Worm (Caenorhabditis elegans): ENCODE results near the gene ttbk-2.2.
"Not testable (repeated sequence)": the region's sequence is repeated elsewhere in the genome, so short reads cannot be mapped to it uniquely, and the experiment has no call there.

ce11 chrIV:5062278-5062677 is 4.5 kb downstream of the ttbk-2.2 start, which contains the start of gene msp-57:
- not testable (repeated sequence) for TF ChIP-seq skn-1 (tag; optimal IDR thresholded peaks at IDR 0.05); ceh-82 (tag; optimal IDR thresholded peaks at IDR 0.05); R02D3.7 (tag; optimal IDR thresholded peaks at IDR 0.05); mbf-1 (tag; optimal IDR thresholded peaks at IDR 0.05); unc-39 (tag; optimal IDR thresholded peaks at IDR 0.05); elt-1 (tag; optimal IDR thresholded peaks at IDR 0.05); ama-1 (optimal IDR thresholded peaks at IDR 0.05); nhr-6 (tag; optimal IDR thresholded peaks at IDR 0.05); mdl-1 (tag; optimal IDR thresholded peaks at IDR 0.05); nhr-23 (tag; optimal IDR thresholded peaks at IDR 0.05); nhr-77 (tag; optimal IDR thresholded peaks at IDR 0.05); peb-1 (tag; optimal IDR thresholded peaks at IDR 0.05)
